Fruit fly (Drosophila melanogaster) S2 (cell line): Measurements from ENCODE around the gene CG18754.

ENCODE experiments used
- CG8478 ChIP-seq: fragments of >200 bp; optimal IDR thresholded peaks from 2 replicates; lab custom pipeline; 2018
- CTCF ChIP-seq, 2 experiments: fragments of >200 bp; optimal IDR thresholded peaks; 2 replicates each; lab custom pipeline; 2018

DNA sequence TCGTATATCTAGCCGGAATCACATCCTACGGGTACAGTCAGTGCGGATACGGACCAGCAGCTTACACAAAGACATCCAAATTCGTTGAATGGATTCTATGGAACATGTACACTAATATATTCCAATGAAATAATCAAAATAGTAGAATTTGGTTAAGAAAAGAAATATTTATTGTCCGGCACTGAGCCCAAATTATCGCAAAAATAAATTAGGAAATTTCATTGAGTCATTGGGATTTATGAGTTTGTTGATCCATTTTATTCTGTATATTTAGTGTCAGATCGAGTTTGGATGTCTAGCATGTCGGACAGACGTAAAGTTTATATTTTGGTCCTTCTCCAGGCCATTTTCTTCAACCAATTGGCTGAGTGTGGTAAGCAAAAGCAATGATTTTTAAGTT, at the start of gene CG18754:
- TF ChIP-seq CG8478 (lab: Kevin White, UChicago) (no peak), CTCF (optimal IDR thresholded peaks at IDR 0.05; lab: Kevin White, UChicago) (no peak)
